Fruit fly (Drosophila melanogaster): ENCODE data around the gene Est-6.

dm6 chr3L:12190433-12190832 lies 1.8 kb downstream of the Est-6 start, which contains the start of gene Est-P:
- no peak for TF ChIP-seq CG8478 (optimal IDR thresholded peaks at IDR 0.05)
- TF ChIP-seq CTCF (optimal IDR thresholded peaks at IDR 0.05): no peak
